Worm (Caenorhabditis elegans): ENCODE measurements around the gene dmd-7.

dmd-7 gene

DNA sequence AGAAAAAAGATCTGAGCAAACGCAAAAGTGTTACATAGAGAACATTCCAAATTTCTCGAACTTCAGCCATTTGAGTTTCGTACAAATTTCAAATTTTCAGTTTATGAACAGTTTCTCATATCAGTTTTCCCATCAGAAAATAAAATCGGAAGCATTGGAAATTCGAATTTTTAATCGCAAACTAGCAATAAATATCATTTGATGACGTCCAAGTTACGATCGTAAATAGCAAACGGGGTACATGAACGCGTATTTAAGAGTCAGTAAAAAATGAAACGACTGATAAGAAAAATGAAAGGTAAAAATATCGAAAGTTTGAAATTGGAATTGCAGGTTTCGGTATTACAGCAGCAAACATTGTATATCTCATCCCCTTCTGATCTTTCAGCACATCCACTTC, 44.6 kb downstream of the dmd-7 start:
- no peak for TF ChIP-seq blmp-1 (tag; optimal IDR thresholded peaks at IDR 0.05)
- TF ChIP-seq pha-4 (tag; optimal IDR thresholded peaks at IDR 0.05), result no peak
- no peak for TF ChIP-seq nhr-12 (tag; optimal IDR thresholded peaks at IDR 0.05)
- TF ChIP-seq unc-120 (tag; optimal IDR thresholded peaks at IDR 0.05; ENCODE audit: poor library complexity, severe bottlenecking), result no peak
- no peak for TF ChIP-seq ceh-39 (tag; optimal IDR thresholded peaks at IDR 0.05)

DNA sequence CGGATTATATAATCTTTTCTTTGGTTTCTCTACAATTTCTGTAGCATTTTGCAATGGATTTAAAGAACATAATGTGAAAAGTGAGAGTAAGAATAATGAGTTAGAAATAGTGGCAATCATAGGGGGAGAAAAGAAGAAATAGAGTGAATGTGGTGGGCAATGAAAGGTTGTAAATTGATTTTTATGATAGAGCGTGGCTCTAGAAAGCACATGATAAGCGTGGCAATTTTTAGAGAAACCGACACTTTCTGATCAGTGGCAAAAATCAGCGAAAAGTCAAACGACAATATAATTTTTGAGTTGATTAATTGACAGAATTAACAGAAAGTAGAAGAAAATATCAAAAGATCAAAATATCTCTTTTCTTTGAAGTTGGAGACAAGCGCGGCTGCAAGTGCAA, 45.7 kb downstream of the dmd-7 start, which contains the start of gene K12B6.9:
K12B6.9 (minus strand) TSS at position 266 of the 400 bp plus-strand sequence.
- TF ChIP-seq bed-3 (GFP tag; optimal IDR thresholded peaks at IDR 0.05) (no peak), tbx-8 (GFP tag; optimal IDR thresholded peaks at IDR 0.05) (no peak), sptf-1 (tag; optimal IDR thresholded peaks at IDR 0.05) (no peak), unc-62 (GFP tag; optimal IDR thresholded peaks at IDR 0.05) (no peak), hlh-1 (tag; optimal IDR thresholded peaks at IDR 0.05) (no peak), ceh-43 (GFP tag; optimal IDR thresholded peaks at IDR 0.05) (no peak), M03D4.4 (tag; optimal IDR thresholded peaks at IDR 0.05) (no peak), nhr-28 (tag; optimal IDR thresholded peaks at IDR 0.05) (no peak), lin-32 (GFP tag; optimal IDR thresholded peaks at IDR 0.05) (no peak), snpc-4 (tag; optimal IDR thresholded peaks at IDR 0.05) (no peak), ceh-83 (GFP tag; optimal IDR thresholded peaks at IDR 0.05) (no peak), sem-2 (GFP tag; optimal IDR thresholded peaks at IDR 0.05) (no peak), elt-3 (tag; optimal IDR thresholded peaks at IDR 0.05) (no peak), ham-2 (GFP tag; optimal IDR thresholded peaks at IDR 0.05) (no peak), lin-13 (tag; optimal IDR thresholded peaks at IDR 0.05) (no peak)

- TF ChIP-seq nhr-2 (tag; optimal IDR thresholded peaks at IDR 0.05) (no peak), M03D4.4 (tag; optimal IDR thresholded peaks at IDR 0.05) (no peak), ceh-39 (tag; optimal IDR thresholded peaks at IDR 0.05) (no peak), sem-2 (GFP tag; optimal IDR thresholded peaks at IDR 0.05) (no peak), hlh-1 (tag; optimal IDR thresholded peaks at IDR 0.05) (no peak), elt-3 (tag; optimal IDR thresholded peaks at IDR 0.05) (no peak), snpc-4 (tag; optimal IDR thresholded peaks at IDR 0.05) (no peak)
Observed at ce11 chrV:6301046-6301445, 54.3 kb downstream of the dmd-7 start.
